Worm (Caenorhabditis elegans): ENCODE results near the gene Y48A6B.7.
"Not testable (repeated sequence)": the region's sequence is repeated elsewhere in the genome, so short reads cannot be mapped to it uniquely, and the experiment has no call there.

Gene Y48A6B.7

ce11 chrIII:11036640-11037039 lies 10.3 kb upstream of the Y48A6B.7 start, which contains the start of gene spat-2:
Gene spat-2 (plus strand): TSS chrIII:11036940.
- no peak for TF ChIP-seq ceh-83 (GFP tag; optimal IDR thresholded peaks at IDR 0.05)
- no peak for TF ChIP-seq ztf-11 (tag; optimal IDR thresholded peaks at IDR 0.05)
- TF ChIP-seq ceh-43 (GFP tag; optimal IDR thresholded peaks at IDR 0.05): no peak
- no peak for TF ChIP-seq lin-32 (GFP tag; optimal IDR thresholded peaks at IDR 0.05)
- TF ChIP-seq flh-1 (GFP tag; optimal IDR thresholded peaks at IDR 0.05): no peak
- TF ChIP-seq pha-4 (tag; optimal IDR thresholded peaks at IDR 0.05): no peak
- no peak for TF ChIP-seq nhr-28 (tag; optimal IDR thresholded peaks at IDR 0.05)
- TF ChIP-seq tbx-8 (GFP tag; optimal IDR thresholded peaks at IDR 0.05): no peak
- no peak for TF ChIP-seq mls-2 (tag; optimal IDR thresholded peaks at IDR 0.05)
- no peak for TF ChIP-seq unc-120 (tag; optimal IDR thresholded peaks at IDR 0.05; ENCODE audit: poor library complexity, severe bottlenecking)
- TF ChIP-seq lin-13 (tag; optimal IDR thresholded peaks at IDR 0.05): no peak
- no peak for TF ChIP-seq cnd-1 (tag; optimal IDR thresholded peaks at IDR 0.05)
- TF ChIP-seq ceh-39 (tag; optimal IDR thresholded peaks at IDR 0.05): no peak
- no peak for TF ChIP-seq unc-62 (GFP tag; optimal IDR thresholded peaks at IDR 0.05)
- TF ChIP-seq lsy-2 (tag; optimal IDR thresholded peaks at IDR 0.05): no peak
- TF ChIP-seq elt-1 (tag; optimal IDR thresholded peaks at IDR 0.05; ENCODE audit: borderline replicate concordance, insufficient read depth): no peak
- TF ChIP-seq bed-3 (GFP tag; optimal IDR thresholded peaks at IDR 0.05): no peak
- TF ChIP-seq M03D4.4 (tag; optimal IDR thresholded peaks at IDR 0.05): no peak
- no peak for TF ChIP-seq ces-1 (GFP tag; optimal IDR thresholded peaks at IDR 0.05)
- no peak for TF ChIP-seq nhr-2 (tag; optimal IDR thresholded peaks at IDR 0.05)

DNA sequence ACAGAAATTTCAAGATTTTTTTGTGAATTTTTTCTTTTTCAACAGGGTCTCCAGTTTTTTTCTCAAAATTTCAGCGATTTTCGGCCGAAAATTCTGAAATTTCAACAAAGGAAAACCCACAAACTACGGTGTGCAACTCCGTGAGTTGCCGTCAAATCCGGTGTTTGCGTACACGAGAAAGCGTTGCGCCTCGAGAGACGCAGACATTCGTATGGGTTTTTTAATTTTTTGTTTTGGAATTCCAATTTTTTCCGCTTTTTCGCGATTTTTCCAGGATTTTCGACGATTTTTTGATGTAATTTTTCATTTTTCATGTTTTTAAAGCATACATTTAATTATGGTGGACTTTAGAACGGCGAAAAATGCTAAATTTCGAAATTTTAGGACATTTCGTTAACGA lies 9.8 kb upstream of the Y48A6B.7 start:
- TF ChIP-seq nhr-237 (tag; optimal IDR thresholded peaks at IDR 0.05) (peak; percentile 58), mab-5 (tag; optimal IDR thresholded peaks at IDR 0.05) (no peak), cnd-1 (tag; optimal IDR thresholded peaks at IDR 0.05) (no peak), ces-1 (GFP tag; optimal IDR thresholded peaks at IDR 0.05) (peak; percentile 34), ceh-83 (GFP tag; optimal IDR thresholded peaks at IDR 0.05) (no peak), blmp-1 (tag; optimal IDR thresholded peaks at IDR 0.05) (no peak), lin-13 (tag; optimal IDR thresholded peaks at IDR 0.05) (peak; percentile 74), nhr-2 (tag; optimal IDR thresholded peaks at IDR 0.05) (no peak), pha-4 (tag; optimal IDR thresholded peaks at IDR 0.05) (peak; percentile 67), unc-62 (GFP tag; optimal IDR thresholded peaks at IDR 0.05) (peak; percentile 34), elt-1 (tag; optimal IDR thresholded peaks at IDR 0.05; ENCODE audit: borderline replicate concordance, insufficient read depth) (no peak), unc-39 (tag; optimal IDR thresholded peaks at IDR 0.05) (no peak), mep-1 (tag; optimal IDR thresholded peaks at IDR 0.05) (peak; percentile 74), ztf-11 (tag; optimal IDR thresholded peaks at IDR 0.05) (no peak), M03D4.4 (tag; optimal IDR thresholded peaks at IDR 0.05) (no peak), sptf-1 (tag; optimal IDR thresholded peaks at IDR 0.05) (peak; percentile 28), lsy-2 (tag; optimal IDR thresholded peaks at IDR 0.05) (peak; percentile 96)

ce11 chrIII:11032872-11033271 lies 6.5 kb upstream of the Y48A6B.7 start, which contains the start of gene Y48A6B.9:
Gene Y48A6B.9 (plus strand): TSS chrIII:11033172.
- TF ChIP-seq ceh-43 (GFP tag; optimal IDR thresholded peaks at IDR 0.05) (no peak), snpc-4 (tag; optimal IDR thresholded peaks at IDR 0.05) (no peak), M03D4.4 (tag; optimal IDR thresholded peaks at IDR 0.05) (no peak), pha-4 (tag; optimal IDR thresholded peaks at IDR 0.05) (no peak), ces-1 (GFP tag; optimal IDR thresholded peaks at IDR 0.05) (no peak), mab-5 (tag; optimal IDR thresholded peaks at IDR 0.05) (no peak), lsy-2 (tag; optimal IDR thresholded peaks at IDR 0.05) (no peak), blmp-1 (tag; optimal IDR thresholded peaks at IDR 0.05) (no peak), ceh-83 (GFP tag; optimal IDR thresholded peaks at IDR 0.05) (no peak), sptf-1 (tag; optimal IDR thresholded peaks at IDR 0.05) (no peak), drap-1 (GFP tag; optimal IDR thresholded peaks at IDR 0.05) (no peak), mep-1 (tag; optimal IDR thresholded peaks at IDR 0.05) (no peak), flh-1 (GFP tag; optimal IDR thresholded peaks at IDR 0.05) (no peak)

DNA sequence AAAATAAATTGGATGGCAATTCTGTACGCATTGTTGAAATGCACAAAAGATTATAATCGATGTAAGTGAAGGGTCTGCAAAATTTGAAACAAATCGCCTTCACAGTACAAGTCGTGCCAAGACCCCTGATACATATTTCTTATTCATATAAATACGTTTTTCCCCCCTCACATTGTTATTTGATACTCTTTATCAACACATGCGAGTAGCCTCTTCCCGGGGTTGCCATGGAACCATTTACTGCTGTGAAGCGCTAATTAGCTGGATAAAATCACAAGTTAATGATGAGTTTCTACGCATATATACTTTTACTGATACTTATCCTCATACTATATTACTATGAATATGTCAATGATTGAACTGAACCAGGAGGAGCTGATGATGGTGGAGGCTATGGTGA lies 4.9 kb upstream of the Y48A6B.7 start, which contains the start of gene Y48A6B.14:
Gene Y48A6B.14, plus strand, starts transcription at position 301 of the 400 bp plus-strand sequence.
- TF ChIP-seq snpc-4 (tag; optimal IDR thresholded peaks at IDR 0.05): no peak

- TF ChIP-seq ztf-11, mls-2, nhr-76 (tag; optimal IDR thresholded peaks at IDR 0.05): not testable (repeated sequence)
These were observed 3.0 kb upstream of the Y48A6B.7 start, which contains the start of gene Y48A6B.8 for ce11 chrIII:11029337-11029736. Gene Y48A6B.8 (minus strand): TSS chrIII:11029437.

All from whole organism, mixed stage, embryonic.